Worm (Caenorhabditis elegans): ENCODE results near the gene F46C5.4.

The F46C5.4 gene

DNA sequence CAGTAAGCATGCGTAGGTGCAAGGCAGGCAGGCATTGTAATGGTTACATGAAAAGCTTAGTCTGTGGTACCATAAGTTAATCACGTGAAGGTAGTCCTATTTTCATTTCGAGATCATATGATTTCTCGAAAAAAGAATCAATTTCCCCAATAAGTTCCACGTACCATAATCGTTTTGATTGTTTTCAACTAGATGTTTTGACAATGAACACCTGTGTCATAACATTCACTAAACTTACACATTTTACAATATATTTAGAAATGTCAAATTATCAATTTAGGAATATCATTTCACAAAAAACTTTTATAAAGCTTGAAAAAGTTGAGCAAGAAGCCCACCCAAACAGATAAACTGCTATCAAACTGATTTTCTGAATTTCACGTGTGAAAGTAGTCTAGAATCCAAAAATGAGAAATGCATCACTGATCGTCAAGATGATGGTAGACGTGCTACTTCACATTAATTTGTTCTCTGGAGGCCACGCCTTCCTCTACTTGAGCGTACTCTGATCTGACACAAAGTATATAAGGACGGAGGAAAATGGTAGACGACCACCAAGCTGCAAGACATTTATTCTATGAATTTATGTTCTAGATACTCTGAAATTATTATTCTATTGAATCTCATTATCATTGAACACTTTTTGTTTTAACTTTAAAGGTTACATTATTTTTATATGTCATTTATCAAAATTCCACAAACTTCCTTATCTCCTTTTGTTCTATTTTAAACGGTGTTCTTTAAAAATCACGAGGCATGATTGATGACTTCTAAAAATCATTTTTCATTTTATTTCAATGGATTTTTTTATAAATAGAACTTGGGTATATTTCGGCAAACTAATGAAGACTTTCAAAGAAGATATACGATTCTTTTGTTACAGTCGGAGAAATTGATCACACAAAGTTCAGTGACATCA is 16.6 kb upstream of the F46C5.4 start, which contains the start of gene F46C5.10:
TSS of gene F46C5.10 (minus strand) at position 51 of the 919 bp plus-strand sequence.
- TF ChIP-seq cog-1 (tag; optimal IDR thresholded peaks at IDR 0.05) (no peak), ztf-29 (GFP tag; IDR thresholded peaks at IDR 0.05) (no peak), tab-1 (GFP tag; IDR thresholded peaks at IDR 0.05) (no peak), med-1 (GFP tag; optimal IDR thresholded peaks at IDR 0.05; ENCODE audit: insufficient read depth) (no peak), ref-1 (GFP tag; conservative IDR thresholded peaks at IDR 0.05) (no peak), klf-2 (GFP tag; conservative IDR thresholded peaks at IDR 0.05) (no peak)

DNA sequence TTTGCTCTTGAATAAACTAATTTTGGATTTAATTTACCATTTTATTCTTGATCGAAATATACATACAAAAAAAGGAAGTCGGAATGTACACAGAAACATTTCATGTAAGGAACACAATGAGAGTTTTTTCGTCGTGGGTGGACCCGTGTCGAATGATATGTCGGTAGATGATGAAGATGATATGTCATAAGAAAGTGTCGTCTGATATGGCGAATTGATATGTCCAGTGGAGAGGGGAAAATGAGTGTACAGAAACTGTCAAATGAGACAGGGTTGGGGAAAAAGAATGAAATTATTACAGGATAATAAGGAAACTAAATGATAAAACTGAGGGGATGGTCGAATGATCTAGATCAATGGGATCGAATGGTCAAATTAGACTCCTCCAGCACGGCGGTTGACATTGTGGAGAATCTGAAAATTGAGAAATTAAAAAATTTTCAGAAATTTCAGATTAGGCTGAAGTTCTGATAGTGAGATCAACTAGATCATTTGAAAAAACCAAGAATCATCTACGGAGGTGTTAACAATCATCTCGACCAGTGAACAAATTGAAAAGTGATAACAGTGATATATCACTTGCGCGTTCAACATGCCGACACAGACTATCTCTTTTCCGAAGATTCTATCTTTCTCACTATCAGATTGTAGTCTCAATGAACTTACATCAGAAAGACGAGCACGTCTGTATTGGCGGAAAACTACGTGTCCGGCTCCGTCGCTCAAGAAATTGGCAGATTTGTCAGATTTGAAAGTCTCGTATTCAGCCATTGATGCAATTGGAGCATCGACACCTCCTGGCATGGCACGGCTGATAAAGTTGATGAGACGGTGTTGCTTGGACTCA is 15.5 kb upstream of the F46C5.4 start:
- TF ChIP-seq T22C8.4 (GFP tag; IDR thresholded peaks at IDR 0.05) = no peak
- no peak for TF ChIP-seq tab-1 (GFP tag; IDR thresholded peaks at IDR 0.05)
- TF ChIP-seq ztf-29 (GFP tag; IDR thresholded peaks at IDR 0.05) = no peak
- TF ChIP-seq flt-1 (GFP tag; IDR thresholded peaks at IDR 0.05) = no peak
- no peak for TF ChIP-seq ref-1 (GFP tag; conservative IDR thresholded peaks at IDR 0.05)
- no peak for TF ChIP-seq klf-2 (GFP tag; conservative IDR thresholded peaks at IDR 0.05)
- no peak for TF ChIP-seq med-1 (GFP tag; optimal IDR thresholded peaks at IDR 0.05; ENCODE audit: insufficient read depth)
- TF ChIP-seq ztf-23 (GFP tag; IDR thresholded peaks at IDR 0.05) = no peak
- TF ChIP-seq cog-1 (tag; optimal IDR thresholded peaks at IDR 0.05) = no peak

DNA sequence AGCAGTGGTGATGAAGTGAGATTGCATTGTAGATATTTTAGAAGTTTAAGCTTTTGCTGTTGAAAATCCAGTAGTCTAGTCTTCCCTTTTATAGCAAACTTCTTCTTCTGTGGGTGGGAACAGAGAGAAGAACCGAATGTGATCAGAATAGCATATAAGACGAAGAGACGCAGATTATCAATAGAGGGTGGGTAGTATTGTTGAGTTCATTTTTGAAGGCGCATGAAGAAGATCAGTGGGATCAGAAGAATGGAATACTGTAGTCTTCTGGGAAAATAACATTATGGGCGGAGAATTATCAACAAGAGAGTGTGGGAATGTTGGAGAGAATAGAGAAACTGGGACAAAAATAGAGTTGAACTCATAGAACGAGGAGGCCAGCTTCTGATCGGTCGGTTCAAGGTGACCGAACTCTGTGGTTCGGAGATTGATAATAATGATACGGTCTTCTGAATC is 14.7 kb upstream of the F46C5.4 start, which contains the start of gene F46C5.1:
TSS of gene F46C5.1 (minus strand) at position 51 of the 456 bp plus-strand sequence.
- no peak for TF ChIP-seq cog-1 (tag; optimal IDR thresholded peaks at IDR 0.05)
- TF ChIP-seq tab-1 (GFP tag; IDR thresholded peaks at IDR 0.05) = no peak
- no peak for TF ChIP-seq med-1 (GFP tag; optimal IDR thresholded peaks at IDR 0.05; ENCODE audit: insufficient read depth)
- no peak for TF ChIP-seq klf-2 (GFP tag; conservative IDR thresholded peaks at IDR 0.05)
- no peak for TF ChIP-seq ref-1 (GFP tag; conservative IDR thresholded peaks at IDR 0.05)
- no peak for TF ChIP-seq T22C8.4 (GFP tag; IDR thresholded peaks at IDR 0.05)
- TF ChIP-seq flt-1 (GFP tag; IDR thresholded peaks at IDR 0.05) = no peak
- TF ChIP-seq ztf-23 (GFP tag; IDR thresholded peaks at IDR 0.05) = no peak
- no peak for TF ChIP-seq ztf-29 (GFP tag; IDR thresholded peaks at IDR 0.05)

DNA sequence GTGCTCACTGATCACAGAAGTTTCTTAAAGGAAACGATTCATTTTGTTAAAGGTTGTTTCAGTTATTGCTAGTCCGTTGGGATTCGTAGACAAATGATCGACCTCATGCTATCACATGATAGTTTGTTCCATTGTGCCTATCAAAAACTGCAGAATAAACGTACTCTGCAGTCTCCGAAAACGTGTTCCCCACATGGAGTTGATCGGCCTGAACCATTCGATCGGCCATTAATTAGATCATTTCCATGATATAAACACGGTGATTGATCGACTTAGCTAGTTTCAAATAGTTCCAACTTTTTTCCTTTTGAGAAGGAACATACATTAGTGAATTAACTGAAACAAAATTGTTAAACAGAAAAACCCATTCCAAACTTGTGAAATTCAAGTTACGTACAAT is 13.2 kb upstream of the F46C5.4 start:
- TF ChIP-seq ref-1 (GFP tag; conservative IDR thresholded peaks at IDR 0.05) (no peak), klf-2 (GFP tag; conservative IDR thresholded peaks at IDR 0.05) (no peak), cog-1 (tag; optimal IDR thresholded peaks at IDR 0.05) (no peak), T22C8.4 (GFP tag; IDR thresholded peaks at IDR 0.05) (no peak), med-1 (GFP tag; optimal IDR thresholded peaks at IDR 0.05; ENCODE audit: insufficient read depth) (no peak), ztf-29 (GFP tag; IDR thresholded peaks at IDR 0.05) (no peak), tab-1 (GFP tag; IDR thresholded peaks at IDR 0.05) (no peak), flt-1 (GFP tag; IDR thresholded peaks at IDR 0.05) (no peak), ztf-23 (GFP tag; IDR thresholded peaks at IDR 0.05) (no peak)

DNA sequence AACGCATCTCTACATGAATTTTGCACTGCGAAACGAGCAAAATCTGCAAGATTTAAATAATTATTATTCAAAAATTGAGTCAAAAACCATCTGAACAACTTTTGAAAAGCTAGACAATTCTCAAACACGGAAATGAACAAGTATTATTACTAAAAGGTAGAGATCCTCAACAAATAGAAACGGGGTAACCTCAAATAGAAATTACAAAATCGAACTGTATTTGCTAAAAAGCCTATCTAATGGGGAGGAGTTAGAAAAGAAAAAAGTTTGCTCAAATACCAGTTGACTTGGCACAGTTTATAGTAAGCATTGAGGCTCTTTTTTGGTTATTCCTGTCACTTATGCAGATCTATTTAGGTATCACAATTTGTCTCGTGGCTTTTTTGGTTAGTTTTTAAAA is 10.1 kb upstream of the F46C5.4 start, which contains the start of gene nas-25:
TSS of gene nas-25 (plus strand) at position 301 of the 400 bp plus-strand sequence.
- TF ChIP-seq ztf-29 (GFP tag; IDR thresholded peaks at IDR 0.05) = no peak
- TF ChIP-seq tab-1 (GFP tag; IDR thresholded peaks at IDR 0.05) = no peak
- no peak for TF ChIP-seq ztf-23 (GFP tag; IDR thresholded peaks at IDR 0.05)
- no peak for TF ChIP-seq cog-1 (tag; optimal IDR thresholded peaks at IDR 0.05)
- TF ChIP-seq flt-1 (GFP tag; IDR thresholded peaks at IDR 0.05) = no peak
- no peak for TF ChIP-seq T22C8.4 (GFP tag; IDR thresholded peaks at IDR 0.05)
- no peak for TF ChIP-seq med-1 (GFP tag; optimal IDR thresholded peaks at IDR 0.05; ENCODE audit: insufficient read depth)
- no peak for TF ChIP-seq ref-1 (GFP tag; conservative IDR thresholded peaks at IDR 0.05)
- no peak for TF ChIP-seq klf-2 (GFP tag; conservative IDR thresholded peaks at IDR 0.05)

DNA sequence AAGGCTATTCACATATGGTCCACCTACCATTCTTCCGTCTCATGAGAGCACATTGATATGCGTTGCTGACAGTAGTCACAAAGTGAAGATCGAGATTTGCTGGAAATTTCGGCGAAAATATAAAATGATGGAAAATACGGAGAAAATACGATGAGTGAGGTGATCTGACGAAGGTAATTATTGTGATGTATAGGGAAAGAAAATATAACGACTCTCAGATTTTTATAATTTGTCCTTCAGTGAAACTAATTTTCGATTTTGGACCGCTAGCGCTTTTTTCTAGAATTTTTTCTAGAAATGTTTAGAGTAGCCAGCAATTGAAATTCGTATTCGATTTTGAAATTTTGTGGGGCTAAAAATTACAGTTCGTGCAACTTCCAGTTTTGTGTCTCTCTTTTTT is 6.7 kb upstream of the F46C5.4 start, which contains the start of gene F46C5.2:
TSS of gene F46C5.2 (minus strand) at position 101 of the 400 bp plus-strand sequence.
- TF ChIP-seq tab-1 (GFP tag; IDR thresholded peaks at IDR 0.05) = no peak
- TF ChIP-seq T22C8.4 (GFP tag; IDR thresholded peaks at IDR 0.05) = no peak
- TF ChIP-seq ztf-23 (GFP tag; IDR thresholded peaks at IDR 0.05) = no peak
- no peak for TF ChIP-seq ztf-29 (GFP tag; IDR thresholded peaks at IDR 0.05)

DNA sequence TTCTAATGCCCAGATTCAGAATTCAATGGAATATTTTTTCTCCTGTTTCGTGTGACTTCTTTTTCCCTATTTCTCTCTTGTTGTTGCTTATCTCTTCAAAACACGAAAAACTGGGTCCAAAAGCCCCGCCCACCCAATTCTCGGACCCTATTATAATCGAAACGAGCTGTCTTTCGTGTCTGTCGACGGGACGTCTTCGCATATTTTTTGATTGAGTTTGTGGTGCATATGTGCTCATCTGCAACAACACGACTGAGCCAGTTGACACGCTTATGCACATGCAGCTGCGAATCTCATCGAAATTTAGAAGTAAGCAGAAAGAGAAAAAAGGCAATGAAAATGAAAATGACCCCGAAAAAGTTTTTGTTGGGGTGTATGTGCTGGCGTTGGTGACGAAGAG is 5.0 kb upstream of the F46C5.4 start:
- TF ChIP-seq ref-1 (GFP tag; conservative IDR thresholded peaks at IDR 0.05) (no peak), ztf-23 (GFP tag; IDR thresholded peaks at IDR 0.05) (no peak)

DNA sequence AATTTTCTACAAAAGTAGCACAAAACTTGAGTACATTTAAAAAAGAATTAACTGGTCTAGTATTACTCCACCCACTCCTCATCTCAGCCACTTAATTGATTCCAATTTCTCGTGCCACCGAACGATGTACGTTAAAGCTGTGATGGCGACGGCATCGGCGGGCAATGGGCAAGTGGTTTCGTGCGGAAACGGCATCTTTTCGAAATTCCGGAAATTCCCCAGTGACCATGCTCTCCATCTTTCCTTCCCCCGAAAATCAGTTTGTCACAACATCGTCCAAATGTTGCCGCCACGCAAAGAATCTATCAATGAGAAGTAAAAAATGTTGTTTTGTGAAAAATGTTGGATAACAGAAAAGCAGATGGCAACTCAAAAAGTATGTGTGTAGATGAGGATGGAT is 2.9 kb upstream of the F46C5.4 start:
- TF ChIP-seq flt-1 (GFP tag; IDR thresholded peaks at IDR 0.05) = no peak
- no peak for TF ChIP-seq ztf-29 (GFP tag; IDR thresholded peaks at IDR 0.05)
- no peak for TF ChIP-seq cog-1 (tag; optimal IDR thresholded peaks at IDR 0.05)
- no peak for TF ChIP-seq klf-2 (GFP tag; conservative IDR thresholded peaks at IDR 0.05)
- TF ChIP-seq med-1 (GFP tag; optimal IDR thresholded peaks at IDR 0.05; ENCODE audit: insufficient read depth) = no peak
- no peak for TF ChIP-seq T22C8.4 (GFP tag; IDR thresholded peaks at IDR 0.05)
- TF ChIP-seq ref-1 (GFP tag; conservative IDR thresholded peaks at IDR 0.05) = no peak
- no peak for TF ChIP-seq tab-1 (GFP tag; IDR thresholded peaks at IDR 0.05)
- TF ChIP-seq ztf-23 (GFP tag; IDR thresholded peaks at IDR 0.05) = no peak

DNA sequence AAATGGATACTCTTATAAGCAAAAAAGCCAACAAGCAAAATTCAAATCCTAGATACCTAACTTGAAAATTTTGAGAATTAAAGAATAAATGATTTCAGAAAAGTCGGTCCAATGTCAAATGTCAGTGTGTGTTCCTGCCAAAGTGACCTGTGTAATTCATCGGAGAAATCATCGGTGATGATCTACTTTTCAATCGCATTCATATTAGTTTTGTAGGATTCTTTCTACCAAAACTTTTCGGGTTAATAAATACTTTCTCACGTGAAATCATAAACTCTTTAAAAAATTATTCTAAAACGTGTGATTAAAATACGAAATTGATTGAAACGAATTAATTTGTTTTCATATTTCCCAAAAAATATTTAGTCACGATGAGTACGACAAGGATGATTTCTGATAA is 3.1 kb downstream of the F46C5.4 start, which contains the start of gene F46C5.7:
TSS of gene F46C5.7 (plus strand) at position 301 of the 400 bp plus-strand sequence.
- TF ChIP-seq ztf-23 (GFP tag; IDR thresholded peaks at IDR 0.05) = no peak
- TF ChIP-seq med-1 (GFP tag; optimal IDR thresholded peaks at IDR 0.05; ENCODE audit: insufficient read depth) = no peak
- no peak for TF ChIP-seq cog-1 (tag; optimal IDR thresholded peaks at IDR 0.05)
- TF ChIP-seq ref-1 (GFP tag; conservative IDR thresholded peaks at IDR 0.05) = no peak
- no peak for TF ChIP-seq klf-2 (GFP tag; conservative IDR thresholded peaks at IDR 0.05)
- no peak for TF ChIP-seq flt-1 (GFP tag; IDR thresholded peaks at IDR 0.05)
